Worm (Caenorhabditis elegans): ENCODE measurements around the gene parg-2.
A peak's percentile ranks its signal among the peaks of the same experiment; 100 is the strongest.

Gene parg-2

DNA sequence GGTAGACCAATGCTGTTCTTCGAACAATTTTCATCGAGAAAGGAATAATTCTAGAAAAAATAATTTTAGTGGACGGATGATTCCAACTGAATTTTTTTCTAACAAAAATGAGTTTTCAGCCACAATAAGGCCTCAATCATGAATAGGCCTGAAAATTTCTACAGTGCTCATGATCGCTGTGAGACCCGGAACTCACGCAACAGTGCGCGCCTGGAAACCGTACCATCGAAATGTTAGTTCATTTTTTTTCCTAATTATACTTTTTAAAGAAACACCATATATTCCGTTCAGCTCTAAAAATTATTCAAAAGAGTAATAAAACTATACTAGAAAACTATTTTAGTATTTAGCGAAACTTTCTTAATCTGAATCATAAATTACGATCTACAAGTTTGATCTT, 10.0 kb upstream of the parg-2 start:
- no peak for TF ChIP-seq snpc-3.4 (tag; optimal IDR thresholded peaks at IDR 0.05)
- TF ChIP-seq xnd-1 (tag; optimal IDR thresholded peaks at IDR 0.05): peak; percentile 59
- peak; percentile 22 for TF ChIP-seq dpl-1 (GFP tag; optimal IDR thresholded peaks at IDR 0.05)
- TF ChIP-seq F22D6.2 (tag; optimal IDR thresholded peaks at IDR 0.05): no peak
- TF ChIP-seq madf-8 (GFP tag; conservative IDR thresholded peaks at IDR 0.05): peak; percentile 82
- TF ChIP-seq bed-2 (GFP tag; IDR thresholded peaks at IDR 0.05): no peak
- peak; percentile 44 for TF ChIP-seq efl-1 (GFP tag; optimal IDR thresholded peaks at IDR 0.05)
- peak; percentile 83 for TF ChIP-seq F33H1.4 (GFP tag; IDR thresholded peaks at IDR 0.05)
- TF ChIP-seq ccch-3 (GFP tag; optimal IDR thresholded peaks at IDR 0.05): no peak
- TF ChIP-seq madf-6 (GFP tag; IDR thresholded peaks at IDR 0.05): peak; percentile 87
- no peak for TF ChIP-seq Y53G8AR.9 (GFP tag; conservative IDR thresholded peaks at IDR 0.05)
- 0 out of 2 replicates have a peak, but pooled peaks have one; percentile 35 for TF ChIP-seq D2030.7 (GFP tag; IDR thresholded peaks at IDR 0.05)
- peak; percentile 78 for TF ChIP-seq lsl-1 (GFP tag; optimal IDR thresholded peaks at IDR 0.05)

- no peak for TF ChIP-seq hmg-20 (GFP tag; IDR thresholded peaks at IDR 0.05)
- no peak for TF ChIP-seq xnd-1 (tag; optimal IDR thresholded peaks at IDR 0.05)
- TF ChIP-seq somi-1 (GFP tag; optimal IDR thresholded peaks at IDR 0.05): no peak
- no peak for TF ChIP-seq dpff-1 (tag; optimal IDR thresholded peaks at IDR 0.05)
- no peak for TF ChIP-seq bed-1 (GFP tag; IDR thresholded peaks at IDR 0.05)
- TF ChIP-seq hlh-26 (GFP tag; conservative IDR thresholded peaks at IDR 0.05): no peak
- TF ChIP-seq madf-10 (tag; optimal IDR thresholded peaks at IDR 0.05): no peak
- TF ChIP-seq F22D6.2 (tag; optimal IDR thresholded peaks at IDR 0.05): no peak
- TF ChIP-seq athp-1 (tag; optimal IDR thresholded peaks at IDR 0.05): no peak
- TF ChIP-seq F39B2.1 (GFP tag; IDR thresholded peaks at IDR 0.05): no peak
- no peak for TF ChIP-seq fkh-3 (tag; optimal IDR thresholded peaks at IDR 0.05)
- no peak for TF ChIP-seq pbrm-1 (GFP tag; IDR thresholded peaks at IDR 0.05)
- no peak for TF ChIP-seq ceh-100 (GFP tag; IDR thresholded peaks at IDR 0.05)
- no peak for TF ChIP-seq ztf-22 (GFP tag; optimal IDR thresholded peaks at IDR 0.05)
- TF ChIP-seq chd-7 (tag; optimal IDR thresholded peaks at IDR 0.05): no peak
- TF ChIP-seq F52B5.7 (tag; optimal IDR thresholded peaks at IDR 0.05): no peak
- no peak for TF ChIP-seq sptf-2 (GFP tag; optimal IDR thresholded peaks at IDR 0.05)
- no peak for TF ChIP-seq madf-3 (GFP tag; IDR thresholded peaks at IDR 0.05)
- TF ChIP-seq rpc-1 (optimal IDR thresholded peaks at IDR 0.05): no peak
- no peak for TF ChIP-seq rpc-1 (tag; optimal IDR thresholded peaks at IDR 0.05)
These were observed 8.8 kb upstream of the parg-2 start, which contains the start of gene F21D5.9 for ce11 chrIV:8723720-8724119. Gene F21D5.9 (plus strand): TSS chrIV:8724020.

- TF ChIP-seq nhr-179 (tag; optimal IDR thresholded peaks at IDR 0.05): no peak
These were observed 7.9 kb upstream of the parg-2 start for ce11 chrIV:8722801-8723200.

DNA sequence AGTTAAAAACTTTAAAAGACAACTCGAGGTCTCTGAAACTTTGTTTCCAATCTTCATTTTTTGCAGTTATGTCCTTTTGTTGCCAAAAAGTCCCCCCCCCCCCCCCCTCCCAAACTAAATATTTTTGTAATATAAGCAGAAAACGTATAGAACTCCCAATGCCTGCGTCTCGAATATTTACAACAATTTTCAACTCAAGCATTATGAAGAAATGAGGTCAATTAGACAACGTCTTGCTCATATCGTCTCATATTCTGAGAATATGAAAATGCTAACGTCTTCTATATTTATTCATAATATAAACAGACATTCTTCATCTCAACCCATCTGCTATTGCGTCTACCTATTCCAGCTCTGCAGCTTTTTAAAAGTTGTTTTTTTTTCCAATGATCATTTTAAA, 3.2 kb upstream of the parg-2 start, which contains the start of gene H23L24.1:
Gene H23L24.1 (plus strand): TSS at position 301 of the 400 bp plus-strand sequence.
- TF ChIP-seq attf-3 (GFP tag; conservative IDR thresholded peaks at IDR 0.05): no peak
- no peak for TF ChIP-seq snpc-4 (GFP tag; optimal IDR thresholded peaks at IDR 0.05)
- no peak for TF ChIP-seq snpc-4 (tag; optimal IDR thresholded peaks at IDR 0.05)
- no peak for TF ChIP-seq nfya-1 (tag; optimal IDR thresholded peaks at IDR 0.05; ENCODE audit: borderline replicate concordance, insufficient read depth)
- no peak for TF ChIP-seq him-1 (tag; optimal IDR thresholded peaks at IDR 0.05)
- no peak for TF ChIP-seq lsy-27 (tag; optimal IDR thresholded peaks at IDR 0.05; ENCODE audit: borderline replicate concordance, insufficient read depth)
- TF ChIP-seq ceh-27 (GFP tag; optimal IDR thresholded peaks at IDR 0.05): no peak
- no peak for TF ChIP-seq cebp-2 (GFP tag; IDR thresholded peaks at IDR 0.05)
- no peak for TF ChIP-seq B0035.1 (tag; optimal IDR thresholded peaks at IDR 0.05)
- TF ChIP-seq tbp1 (GFP tag; optimal IDR thresholded peaks at IDR 0.05): no peak
- no peak for TF ChIP-seq Y79H2A.3 (GFP tag; conservative IDR thresholded peaks at IDR 0.05)
- no peak for TF ChIP-seq ztf-6 (GFP tag; IDR thresholded peaks at IDR 0.05)
- no peak for TF ChIP-seq F55B11.4 (tag; optimal IDR thresholded peaks at IDR 0.05; ENCODE audit: borderline replicate concordance, insufficient read depth)
- no peak for TF ChIP-seq lag-1 (GFP tag; IDR thresholded peaks at IDR 0.05)
- TF ChIP-seq ztf-3 (GFP tag; optimal IDR thresholded peaks at IDR 0.05): no peak
